Worm (Caenorhabditis elegans) whole organism, L4/young adult: ENCODE data around the gene C01G12.13.

Experiments used
- dao-5 ChIP-seq: sonication (generic microtip); optimal IDR thresholded peaks from 2 replicates; lab custom pipeline; 2016; ENCODE audit warnings: missing genotype, missing genetic modification characterization, moderate library complexity, missing compliant biosample characterization
- him-1 ChIP-seq: sonication (generic microtip); optimal IDR thresholded peaks from 2 replicates; lab custom pipeline; 2016; ENCODE audit warnings: missing genotype, missing genetic modification reagents, missing genetic modification characterization, missing compliant biosample characterization

ce11 chrII:14616402-14616801, 39.9 kb downstream of the C01G12.13 start:
- TF ChIP-seq him-1 (tag; lab: Kevin White, UChicago): no peak
- no peak for TF ChIP-seq dao-5 (tag; lab: Kevin White, UChicago)
